Worm (Caenorhabditis elegans) whole organism, late embryonic: ENCODE data around the gene T06C12.14.

Experiments
- hlh-13 ChIP-seq: fragments of 200-800 bp; sonication (Bioruptor generic); optimal IDR thresholded peaks from 2 replicates; lab custom pipeline; 2018; ENCODE audit warnings: mild to moderate bottlenecking, missing genetic modification characterization, missing compliant biosample characterization
- hlh-30 ChIP-seq: sonication (generic microtip); optimal IDR thresholded peaks from 2 replicates; lab custom pipeline; 2017; ENCODE audit warnings: antibody characterized with exemption, missing genetic modification characterization, missing compliant biosample characterization; ENCODE audit not compliant: insufficient read depth
- unc-55 ChIP-seq: sonication (generic microtip); optimal IDR thresholded peaks from 2 replicates; lab custom pipeline; 2017; ENCODE audit warnings: missing biosample characterization, missing genetic modification reagents, missing genetic modification characterization

DNA sequence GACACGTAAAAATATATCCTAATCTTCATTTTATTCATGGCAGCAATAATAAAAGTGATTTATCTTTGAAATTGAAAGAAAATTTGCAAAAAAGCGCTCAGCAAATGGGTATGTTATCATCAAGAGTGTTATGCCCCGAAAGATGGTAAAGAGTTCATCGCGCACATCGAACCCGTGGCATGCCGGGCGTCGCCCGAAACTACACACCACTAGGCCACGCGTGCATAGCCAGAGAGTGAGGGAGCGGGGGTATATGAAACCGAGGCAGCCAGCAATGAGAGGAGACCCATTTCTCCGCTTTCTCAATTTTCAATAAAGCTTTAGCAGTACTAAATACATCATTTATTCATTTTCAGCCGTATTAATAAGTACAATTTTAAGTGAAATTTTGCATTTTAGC lies 26.0 kb upstream of the T06C12.14 start:
- peak; percentile 99 for TF ChIP-seq hlh-13 (GFP tag; lab: Kevin White, UChicago)
- peak; percentile 90 for TF ChIP-seq hlh-30 (tag; lab: Kevin White, UChicago)
- no peak for TF ChIP-seq unc-55
